Fruit fly (Drosophila melanogaster) whole organism, pupa: ENCODE data around the gene ymp.

Source experiments
- CG15710 ChIP-seq: fragments of 200-800 bp; sonication (Bioruptor generic); optimal IDR thresholded peaks from 2 replicates; lab custom pipeline; 2018; ENCODE audit warnings: missing biosample characterization, mild to moderate bottlenecking, missing genetic modification characterization, moderate library complexity
- CG32121 ChIP-seq: fragments of 200-800 bp; sonication (Bioruptor generic); IDR thresholded peaks from 2 replicates; pipeline ENCODE4 v1.3.6; 2022; ENCODE audit warnings: missing biosample characterization, missing genetic modification characterization
- CG34367 ChIP-seq: fragments of 200-800 bp; sonication (Bioruptor generic); optimal IDR thresholded peaks from 2 replicates; lab custom pipeline; 2018; ENCODE audit warnings: missing biosample characterization, mild to moderate bottlenecking, missing genetic modification characterization
- CG8301 ChIP-seq: fragments of 200-800 bp; sonication (Bioruptor generic); optimal IDR thresholded peaks from 2 replicates; lab custom pipeline; 2018; ENCODE audit warnings: missing biosample characterization, mild to moderate bottlenecking, missing genetic modification characterization
- CG9948 ChIP-seq: fragments of 200-800 bp; sonication (Bioruptor generic); optimal IDR thresholded peaks from 2 replicates; lab custom pipeline; 2018; ENCODE audit warnings: missing biosample characterization, mild to moderate bottlenecking, missing genetic modification characterization, moderate library complexity
- D1 ChIP-seq: fragments of 200-800 bp; sonication (Bioruptor generic); optimal IDR thresholded peaks from 2 replicates; lab custom pipeline; 2018; ENCODE audit warnings: missing biosample characterization, mild to moderate bottlenecking, missing genetic modification characterization, moderate library complexity

DNA sequence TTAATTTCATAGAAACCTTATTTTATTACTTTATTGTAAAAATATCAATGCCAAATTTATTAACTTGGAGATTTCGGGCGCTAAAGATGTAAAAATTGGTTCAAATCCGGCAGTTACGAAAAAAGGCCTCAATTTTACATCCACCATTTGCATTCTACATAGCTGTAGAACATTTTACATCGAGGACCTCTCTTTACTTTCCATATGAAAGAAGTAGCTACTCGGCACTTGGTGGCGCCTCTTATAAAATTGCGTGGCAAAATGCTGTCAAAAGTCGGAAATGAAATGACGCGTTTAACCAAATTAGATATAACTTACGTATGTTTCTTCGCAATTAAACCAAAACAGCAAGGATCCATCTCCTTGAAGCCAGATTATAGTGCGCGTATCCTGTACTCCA is 17.4 kb downstream of the ymp start:
- TF ChIP-seq CG9948 (tag; lab: Kevin White, UChicago) (no peak), D1 (tag; lab: Kevin White, UChicago) (no peak), CG34367 (tag; lab: Kevin White, UChicago) (no peak), CG15710 (tag; lab: Kevin White, UChicago) (no peak), CG8301 (tag; lab: Kevin White, UChicago) (no peak), CG32121 (GFP tag; lab: Robert Waterston, UW) (no peak)
